Fruit fly (Drosophila melanogaster): ENCODE data around the gene Rpt2.

The Rpt2 gene

DNA sequence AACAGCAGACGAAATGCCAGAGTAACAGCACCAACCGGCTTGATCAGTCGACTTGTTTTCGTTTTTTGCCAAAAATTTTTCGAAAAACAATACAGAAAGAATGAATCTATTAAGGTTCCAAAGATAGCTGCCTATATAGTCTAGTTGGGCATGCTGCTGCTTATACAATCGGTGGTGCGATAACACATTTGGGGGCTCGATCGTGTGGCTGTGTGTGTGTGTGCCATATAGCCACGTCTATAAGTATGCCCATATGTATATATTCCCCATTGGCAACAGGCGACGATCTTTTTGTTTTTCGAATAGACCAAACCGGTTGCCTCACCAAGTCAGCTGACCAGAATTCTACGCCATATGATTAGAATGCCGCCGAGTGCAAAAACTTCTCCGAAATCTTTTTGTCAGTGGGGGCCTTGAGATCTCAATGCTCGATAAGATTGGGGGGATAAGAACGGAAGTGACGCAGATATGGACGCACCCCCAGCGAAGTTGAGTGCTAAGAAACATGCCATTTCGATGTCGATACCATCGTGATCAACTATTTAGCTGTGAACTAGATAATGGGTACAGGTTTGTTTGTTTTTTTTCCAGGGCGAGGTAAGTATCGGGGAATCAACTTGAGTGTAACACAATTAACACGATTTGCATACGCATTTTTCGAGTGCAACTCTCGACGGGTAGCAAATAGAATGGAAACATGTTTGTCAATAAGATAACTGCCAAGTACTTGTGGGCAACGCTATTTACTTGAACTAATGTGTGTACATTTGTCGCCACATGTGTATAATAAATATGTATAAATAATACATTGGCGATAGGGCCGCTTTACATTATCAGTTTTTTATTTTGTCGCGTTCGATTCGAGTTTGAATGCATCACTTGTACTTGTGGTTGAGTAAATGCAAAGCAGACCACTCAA, 8.8 kb upstream of the Rpt2 start (continued):
- TF ChIP-seq Lpt (GFP tag; optimal IDR thresholded peaks at IDR 0.05) (no peak), CG43689 (GFP tag; IDR thresholded peaks at IDR 0.05) (peak; percentile 65), Poxn (GFP tag; IDR thresholded peaks at IDR 0.05) (no peak), bcd (GFP tag; optimal IDR thresholded peaks at IDR 0.05) (peak; percentile 76), gsb-n (tag; optimal IDR thresholded peaks at IDR 0.05) (peak; percentile 87), CG12942 (GFP tag; optimal IDR thresholded peaks at IDR 0.05) (peak; percentile 77), CG11085 (GFP tag; IDR thresholded peaks at IDR 0.05) (peak; percentile 48; the same call in 1 of the 2 replicates), CG17829 (tag; optimal IDR thresholded peaks at IDR 0.05) (peak; percentile 52), BEAF-32 (GFP tag; optimal IDR thresholded peaks at IDR 0.05) (no peak), CG8388 (GFP tag; optimal IDR thresholded peaks at IDR 0.05) (peak; percentile 51), CG10267 (tag; optimal IDR thresholded peaks at IDR 0.05) (peak; percentile 63), CG5953 (GFP tag; IDR thresholded peaks at IDR 0.05) (peak; percentile 65; the same call in 1 of the 2 replicates), vfl (GFP tag; optimal IDR thresholded peaks at IDR 0.05) (no peak), Stat92E (GFP tag; optimal IDR thresholded peaks at IDR 0.05) (peak in 1 of 3 experiments; percentile 1), Myb (GFP tag; optimal IDR thresholded peaks at IDR 0.05) (no peak), CG11723 (GFP tag; optimal IDR thresholded peaks at IDR 0.05) (peak; percentile 84), prd (optimal IDR thresholded peaks at IDR 0.05) (no peak), prd (GFP tag; IDR thresholded peaks at IDR 0.05) (peak; percentile 33; the same call in 2 of the 3 replicates), en (GFP tag; optimal IDR thresholded peaks at IDR 0.05) (peak; percentile 42), CG18764 (GFP tag; optimal IDR thresholded peaks at IDR 0.05) (peak; percentile 86), CG11247 (GFP tag; IDR thresholded peaks at IDR 0.05) (peak; percentile 78), ci (GFP tag; IDR thresholded peaks at IDR 0.05) (peak; percentile 89), salm (tag; optimal IDR thresholded peaks at IDR 0.05) (peak; percentile 85), CG7786 (GFP tag; optimal IDR thresholded peaks at IDR 0.05) (peak; percentile 24), Hmx (GFP tag; optimal IDR thresholded peaks at IDR 0.05) (no peak), bsh (GFP tag; optimal IDR thresholded peaks at IDR 0.05) (peak in 1 of 2 experiments; percentile 90), CG2712 (tag; optimal IDR thresholded peaks at IDR 0.05) (peak; percentile 73), CG11695 (GFP tag; IDR thresholded peaks at IDR 0.05) (peak; percentile 85), Neu2 (GFP tag; optimal IDR thresholded peaks at IDR 0.05; ENCODE audit: borderline replicate concordance) (no peak), Dip3 (GFP tag; optimal IDR thresholded peaks at IDR 0.05) (no peak), CG11504 (tag; optimal IDR thresholded peaks at IDR 0.05) (peak; percentile 77), Lhr (GFP tag; optimal IDR thresholded peaks at IDR 0.05) (peak; percentile 88), wor (GFP tag; IDR thresholded peaks at IDR 0.05) (peak; percentile 41; the same call in 1 of the 2 replicates), onecut (GFP tag; IDR thresholded peaks at IDR 0.05) (peak; percentile 84), CG17568 (GFP tag; optimal IDR thresholded peaks at IDR 0.05) (peak; percentile 94), CG7928 (GFP tag; optimal IDR thresholded peaks at IDR 0.05) (peak; percentile 51), CG31441 (GFP tag; IDR thresholded peaks at IDR 0.05) (peak; percentile 78), CG2889 (GFP tag; IDR thresholded peaks at IDR 0.05) (peak; percentile 43; the same call in 1 of the 3 replicates), jing (GFP tag; optimal IDR thresholded peaks at IDR 0.05) (peak; percentile 22), CG18011 (GFP tag; optimal IDR thresholded peaks at IDR 0.05) (peak; percentile 55), CG6654 (GFP tag; optimal IDR thresholded peaks at IDR 0.05) (peak; percentile 25), Dp (GFP tag; optimal IDR thresholded peaks at IDR 0.05) (no peak), nau (GFP tag; optimal IDR thresholded peaks at IDR 0.05) (peak; percentile 90), otp (GFP tag; IDR thresholded peaks at IDR 0.05) (peak; percentile 92), CG3407 (GFP tag; optimal IDR thresholded peaks at IDR 0.05) (peak; percentile 95), amos (GFP tag; IDR thresholded peaks at IDR 0.05; ENCODE audit: partially characterized antibody) (no peak), nmo (GFP tag; optimal IDR thresholded peaks at IDR 0.05) (peak; percentile 50), CG4282 (GFP tag; optimal IDR thresholded peaks at IDR 0.05) (no peak)

All from whole organism, embryonic.